Fruit fly (Drosophila melanogaster) S2 (cell line): ENCODE measurements around the gene CG2680.

Source experiments
- CG8478 ChIP-seq: fragments of >200 bp; optimal IDR thresholded peaks from 2 replicates; lab custom pipeline; 2018
- CTCF ChIP-seq, 2 experiments: fragments of >200 bp; optimal IDR thresholded peaks; 2 replicates each; lab custom pipeline; 2018

DNA sequence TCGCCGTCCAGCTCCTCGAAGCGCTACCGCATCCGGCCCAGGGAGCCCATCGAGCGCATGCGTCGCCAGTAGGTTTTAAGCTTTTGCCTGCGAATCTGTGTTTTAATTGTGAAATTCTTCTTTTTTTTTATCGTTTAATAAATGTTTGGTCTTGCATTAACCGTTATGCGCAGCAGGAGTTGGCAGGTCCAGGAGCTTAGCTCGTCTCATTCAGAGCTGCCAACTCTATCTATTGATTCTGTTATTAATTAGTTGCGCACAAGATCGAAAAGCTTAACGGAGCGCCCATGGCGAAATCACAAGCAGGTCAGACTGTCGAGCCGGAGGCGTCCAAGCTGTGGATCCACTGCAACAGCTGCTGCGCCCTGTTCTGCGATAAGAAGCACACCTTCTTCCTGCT is 19.2 kb upstream of the CG2680 start, which contains the start of gene vilya:
- TF ChIP-seq CG8478, result no peak
- TF ChIP-seq CTCF (optimal IDR thresholded peaks at IDR 0.05; lab: Kevin White, UChicago), result no peak
